Worm (Caenorhabditis elegans) whole organism, L2 larva: ENCODE measurements around the gene ctps-1.

Experiments
- aly-2 ChIP-seq: fragments of 150-350 bp; optimal IDR thresholded peaks from 2 replicates; lab custom pipeline; 2014; ENCODE audit warnings: missing biosample characterization, missing genetic modification characterization
- ama-1 ChIP-seq: fragments of 150-350 bp; optimal IDR thresholded peaks from 2 replicates; lab custom pipeline; 2018; ENCODE audit warnings: inconsistent platforms
- ceh-82 ChIP-seq: fragments of 150-350 bp; optimal IDR thresholded peaks from 2 replicates; lab custom pipeline; 2014; ENCODE audit warnings: missing biosample characterization, missing genetic modification characterization
- crh-2 ChIP-seq: sonication (generic microtip); optimal IDR thresholded peaks from 2 replicates; lab custom pipeline; 2017; ENCODE audit warnings: missing biosample characterization, missing genetic modification characterization
- elt-1 ChIP-seq: fragments of 150-350 bp; optimal IDR thresholded peaks from 2 replicates; lab custom pipeline; 2014; ENCODE audit warnings: missing biosample characterization, missing genetic modification characterization
- lin-11 ChIP-seq: fragments of 150-350 bp; sonication (generic microtip); optimal IDR thresholded peaks from 2 replicates; lab custom pipeline; 2014; ENCODE audit warnings: missing biosample characterization, missing genetic modification characterization, inconsistent platforms, mixed read lengths
- lsy-2 ChIP-seq, 2 experiments: fragments of 150-350 bp in 1 of 2; sonication (generic microtip) in 1 of 2; optimal IDR thresholded peaks; 2 replicates each; lab custom pipeline; 2014 to 2017; ENCODE audit warnings: missing biosample characterization in 2 of 2, missing genetic modification characterization in 2 of 2
- mab-5 ChIP-seq: fragments of 150-350 bp; optimal IDR thresholded peaks from 2 replicates; lab custom pipeline; 2014; ENCODE audit warnings: missing biosample characterization, missing genetic modification characterization
- nhr-10 ChIP-seq: sonication (generic microtip); optimal IDR thresholded peaks from 2 replicates; lab custom pipeline; 2017; ENCODE audit warnings: missing biosample characterization, missing genetic modification characterization
- nhr-6 ChIP-seq: fragments of 150-350 bp; optimal IDR thresholded peaks from 2 replicates; lab custom pipeline; 2014; ENCODE audit warnings: missing biosample characterization, missing genetic modification characterization
- skn-1 ChIP-seq: sonication (generic microtip); optimal IDR thresholded peaks from 2 replicates; lab custom pipeline; 2017; ENCODE audit warnings: missing biosample characterization, missing genetic modification characterization
- sma-3 ChIP-seq: sonication (generic microtip); optimal IDR thresholded peaks from 2 replicates; lab custom pipeline; 2016; ENCODE audit warnings: missing genetic modification reagents, missing genetic modification characterization, missing compliant biosample characterization
- snpc-4 ChIP-seq: fragments of 150-350 bp; optimal IDR thresholded peaks from 2 replicates; lab custom pipeline; 2014; ENCODE audit warnings: missing biosample characterization, missing genetic modification characterization
- unc-62 ChIP-seq: fragments of 150-350 bp; optimal IDR thresholded peaks from 2 replicates; lab custom pipeline; 2014; ENCODE audit warnings: missing biosample characterization, missing genetic modification reagents, missing genetic modification characterization

DNA sequence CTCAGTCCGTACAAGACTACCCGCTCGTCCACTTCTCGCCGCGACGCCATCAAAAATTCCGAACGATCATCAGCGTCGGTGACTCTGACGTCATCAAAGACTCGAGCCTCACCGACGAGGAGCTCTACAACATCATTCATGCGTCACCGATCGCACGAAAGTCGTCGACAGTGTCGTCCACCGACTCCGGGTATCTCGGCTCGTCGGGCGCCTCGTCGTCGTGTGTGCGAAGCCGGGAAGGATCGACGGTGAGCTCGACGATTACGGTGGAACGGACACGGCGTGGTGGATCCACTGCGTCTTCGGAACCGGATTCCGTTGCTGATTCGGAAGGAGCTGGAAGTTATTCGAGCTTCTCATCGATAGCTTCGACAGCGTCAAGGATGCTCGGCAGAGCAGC, 9.9 kb upstream of the ctps-1 start:
- TF ChIP-seq lsy-2 (tag; optimal IDR thresholded peaks at IDR 0.05; lab: Kevin White, UChicago) = no peak
- no peak for TF ChIP-seq ceh-82
- TF ChIP-seq lin-11 (tag; lab: Kevin White, UChicago) = no peak
- TF ChIP-seq snpc-4 (tag; lab: Kevin White, UChicago) = no peak
- no peak for TF ChIP-seq aly-2
- no peak for TF ChIP-seq elt-1 (tag; lab: Kevin White, UChicago)
- TF ChIP-seq nhr-10 (tag; lab: Kevin White, UChicago) = no peak
- no peak for TF ChIP-seq ama-1 (lab: Kevin White, UChicago)
- TF ChIP-seq crh-2 (tag; lab: Kevin White, UChicago) = no peak
- no peak for TF ChIP-seq nhr-6 (tag; lab: Kevin White, UChicago)
- no peak for TF ChIP-seq sma-3 (GFP tag; lab: Kevin White, UChicago)
- no peak for TF ChIP-seq skn-1 (tag; lab: Kevin White, UChicago)
- no peak for TF ChIP-seq mab-5 (tag; lab: Kevin White, UChicago)
- no peak for TF ChIP-seq unc-62 (GFP tag; lab: Kevin White, UChicago)
